Worm (Caenorhabditis elegans) whole organism, young adult: ENCODE data around the gene col-73.
A peak's percentile ranks its signal among the peaks of the same experiment; 100 is the strongest.

Experiments
- B0019.2 ChIP-seq: fragments of 200-800 bp; sonication (Bioruptor generic); conservative IDR thresholded peaks from 2 replicates; pipeline ENCODE4 v1.3.6; 2022; ENCODE audit warnings: missing genetic modification reagents, missing genetic modification characterization, missing compliant biosample characterization
- F39B2.1 ChIP-seq: fragments of 200-800 bp; sonication (Bioruptor generic); IDR thresholded peaks from 2 replicates; pipeline ENCODE4 v1.3.6; 2022; ENCODE audit warnings: missing genetic modification reagents, missing genetic modification characterization, missing compliant biosample characterization
- F55B11.4 ChIP-seq: sonication (generic microtip); optimal IDR thresholded peaks from 2 replicates; lab custom pipeline; 2016; ENCODE audit warnings: missing compliant biosample characterization, missing genetic modification characterization, borderline replicate concordance; ENCODE audit not compliant: insufficient read depth
- T07F8.4 ChIP-seq: sonication (generic microtip); optimal IDR thresholded peaks from 2 replicates; lab custom pipeline; 2016; ENCODE audit warnings: mild to moderate bottlenecking, missing genetic modification characterization, moderate library complexity, missing compliant biosample characterization
- Y53F4B.3 ChIP-seq: fragments of 200-800 bp; sonication (Bioruptor generic); IDR thresholded peaks from 2 replicates; pipeline ENCODE4 v1.3.6; 2022; ENCODE audit warnings: missing genetic modification reagents, missing genetic modification characterization, missing compliant biosample characterization
- Y53G8AR.9 ChIP-seq: fragments of 200-800 bp; sonication (Bioruptor generic); conservative IDR thresholded peaks from 2 replicates; pipeline ENCODE4 v1.3.6; 2022; ENCODE audit warnings: missing genetic modification reagents, missing genetic modification characterization, missing compliant biosample characterization
- Y56A3A.18 ChIP-seq: fragments of 200-800 bp; sonication (Bioruptor generic); IDR thresholded peaks from 2 replicates; pipeline ENCODE4 v1.3.6; 2022; ENCODE audit warnings: missing genetic modification reagents, missing genetic modification characterization, missing compliant biosample characterization
- athp-1 ChIP-seq: sonication (generic microtip); optimal IDR thresholded peaks from 2 replicates; lab custom pipeline; 2017; ENCODE audit warnings: mild to moderate bottlenecking, missing genetic modification characterization, missing compliant biosample characterization
- attf-3 ChIP-seq: fragments of 200-800 bp; sonication (Bioruptor generic); conservative IDR thresholded peaks from 2 replicates; pipeline ENCODE4 v1.3.6; 2022; ENCODE audit warnings: missing genetic modification reagents, missing genetic modification characterization, missing compliant biosample characterization
- attf-6 ChIP-seq: fragments of 200-800 bp; sonication (Bioruptor generic); IDR thresholded peaks from 2 replicates; pipeline ENCODE4 v1.3.6; 2022; ENCODE audit warnings: missing genetic modification reagents, missing genetic modification characterization, missing compliant biosample characterization
- bed-1 ChIP-seq: fragments of 200-800 bp; sonication (Bioruptor generic); IDR thresholded peaks from 2 replicates; pipeline ENCODE4 v1.3.6; 2022; ENCODE audit warnings: missing genetic modification reagents, missing genetic modification characterization, missing compliant biosample characterization
- cebp-1 ChIP-seq, 2 experiments: fragments of 200-800 bp in 1 of 2; sonication (Bioruptor generic) in 1 of 2; sonication (generic microtip) in 1 of 2; IDR thresholded peaks in 1 of 2; optimal IDR thresholded peaks in 1 of 2; 2 replicates each; pipeline versions ENCODE4 v1.3.6 to Lab custom; 2017 to 2022; ENCODE audit warnings: missing compliant biosample characterization in 2 of 2, missing genetic modification characterization in 2 of 2, mild to moderate bottlenecking in 1 of 2, missing genetic modification reagents in 1 of 2, moderate library complexity in 1 of 2
- ceh-27 ChIP-seq: fragments of 200-800 bp; sonication (Bioruptor generic); optimal IDR thresholded peaks from 2 replicates; lab custom pipeline; 2018; ENCODE audit warnings: mild to moderate bottlenecking, missing genetic modification characterization, moderate library complexity, missing compliant biosample characterization
- die-1 ChIP-seq: sonication (generic microtip); optimal IDR thresholded peaks from 2 replicates; lab custom pipeline; 2016; ENCODE audit warnings: missing genotype, mild to moderate bottlenecking, missing genetic modification characterization, missing compliant biosample characterization
- egl-44 ChIP-seq: fragments of 200-800 bp; sonication (Bioruptor generic); IDR thresholded peaks from 2 replicates; pipeline ENCODE4 v1.3.6; 2022; ENCODE audit warnings: missing genetic modification reagents, missing genetic modification characterization, missing compliant biosample characterization
- egrh-3 ChIP-seq: fragments of 200-800 bp; sonication (Bioruptor generic); IDR thresholded peaks from 2 replicates; pipeline ENCODE4 v1.3.6; 2022; ENCODE audit warnings: missing genetic modification reagents, missing genetic modification characterization, missing compliant biosample characterization
- hlh-26 ChIP-seq: fragments of 200-800 bp; sonication (Bioruptor generic); conservative IDR thresholded peaks from 2 replicates; pipeline ENCODE4 v1.3.6; 2022; ENCODE audit warnings: missing genetic modification reagents, missing genetic modification characterization, missing compliant biosample characterization
- hmg-20 ChIP-seq: fragments of 200-800 bp; sonication (Bioruptor generic); IDR thresholded peaks from 2 replicates; pipeline ENCODE4 v1.3.6; 2022; ENCODE audit warnings: missing genetic modification reagents, missing genetic modification characterization, missing compliant biosample characterization
- hrde-1 ChIP-seq: sonication (generic microtip); optimal IDR thresholded peaks from 2 replicates; lab custom pipeline; 2016; ENCODE audit warnings: missing genetic modification characterization, mild to moderate bottlenecking, missing compliant biosample characterization, moderate library complexity, missing genotype, missing genetic modification reagents, borderline replicate concordance
- let-526 ChIP-seq: fragments of 200-800 bp; sonication (Bioruptor generic); IDR thresholded peaks from 2 replicates; pipeline ENCODE4 v1.3.6; 2022; ENCODE audit warnings: missing genetic modification reagents, missing genetic modification characterization, missing compliant biosample characterization
- let-607 ChIP-seq, 2 experiments: fragments of 200-800 bp in 1 of 2; sonication (Bioruptor generic) in 1 of 2; sonication (generic microtip) in 1 of 2; optimal IDR thresholded peaks; 2 replicates each; lab custom pipeline; 2016 to 2018; ENCODE audit warnings: mild to moderate bottlenecking in 2 of 2, missing compliant biosample characterization in 2 of 2, missing genetic modification characterization in 2 of 2, moderate library complexity in 2 of 2, missing genotype in 1 of 2
- lin-35 ChIP-seq, 3 experiments: fragments of 150-350 bp in 2 of 3; sonication (generic microtip) in 1 of 3; optimal IDR thresholded peaks; 2 replicates each; lab custom pipeline; 2014 to 2018; ENCODE audit warnings: missing biosample characterization in 3 of 3, missing genetic modification characterization in 3 of 3, missing genetic modification reagents in 3 of 3
- lin-40 ChIP-seq: sonication (generic microtip); optimal IDR thresholded peaks from 2 replicates; lab custom pipeline; 2016; ENCODE audit warnings: missing genetic modification characterization, mild to moderate bottlenecking, missing compliant biosample characterization, missing genotype, missing genetic modification reagents
- lir-1 ChIP-seq: fragments of 200-800 bp; sonication (Bioruptor generic); conservative IDR thresholded peaks from 2 replicates; pipeline ENCODE4 v1.3.6; 2022; ENCODE audit warnings: missing genetic modification reagents, missing genetic modification characterization, missing compliant biosample characterization
- madf-8 ChIP-seq: fragments of 200-800 bp; sonication (Bioruptor generic); conservative IDR thresholded peaks from 2 replicates; pipeline ENCODE4 v1.3.6; 2022; ENCODE audit warnings: missing genetic modification reagents, missing genetic modification characterization, missing compliant biosample characterization
- mcd-1 ChIP-seq: fragments of 200-800 bp; sonication (Bioruptor generic); IDR thresholded peaks from 2 replicates; pipeline ENCODE4 v1.3.6; 2022; ENCODE audit warnings: missing genetic modification reagents, missing genetic modification characterization, missing compliant biosample characterization
- mxl-1 ChIP-seq: sonication (generic microtip); optimal IDR thresholded peaks from 2 replicates; lab custom pipeline; 2016; ENCODE audit warnings: missing genetic modification characterization, missing compliant biosample characterization
- nfyb-1 ChIP-seq: fragments of 200-800 bp; sonication (Bioruptor generic); IDR thresholded peaks from 2 replicates; pipeline ENCODE4 v1.3.6; 2022; ENCODE audit warnings: missing genetic modification reagents, missing genetic modification characterization, missing compliant biosample characterization
- nhr-120 ChIP-seq: fragments of 200-800 bp; sonication (Bioruptor generic); IDR thresholded peaks from 2 replicates; pipeline ENCODE4 v1.3.6; 2022; ENCODE audit warnings: missing genetic modification characterization, missing compliant biosample characterization
- nhr-179 ChIP-seq: sonication (generic microtip); optimal IDR thresholded peaks from 2 replicates; lab custom pipeline; 2016; ENCODE audit warnings: mild to moderate bottlenecking, missing genetic modification characterization, missing compliant biosample characterization
- nhr-90 ChIP-seq: sonication (generic microtip); optimal IDR thresholded peaks from 2 replicates; lab custom pipeline; 2016; ENCODE audit warnings: missing genotype, mild to moderate bottlenecking, missing genetic modification characterization, missing compliant biosample characterization
- pha-4 ChIP-seq: fragments of 150-350 bp; sonication (generic microtip); optimal IDR thresholded peaks from 2 replicates; lab custom pipeline; 2014; ENCODE audit warnings: missing biosample characterization, missing genetic modification reagents, missing genetic modification characterization
- repo-1 ChIP-seq: sonication (generic microtip); optimal IDR thresholded peaks from 2 replicates; lab custom pipeline; 2017; ENCODE audit warnings: mild to moderate bottlenecking, missing genetic modification characterization, missing compliant biosample characterization
- rpc-1 ChIP-seq, 2 experiments: fragments of 150-350 bp in 1 of 2; sonication (generic microtip) in 1 of 2; optimal IDR thresholded peaks; 2 replicates each; lab custom pipeline; 2014 to 2018; ENCODE audit warnings: missing biosample characterization in 1 of 2, missing genetic modification characterization in 1 of 2, missing genetic modification reagents in 1 of 2, missing genotype in 1 of 2
- sea-2 ChIP-seq: fragments of 200-800 bp; sonication (Bioruptor generic); IDR thresholded peaks from 2 replicates; pipeline ENCODE4 v1.3.6; 2022; ENCODE audit warnings: missing genetic modification characterization, missing compliant biosample characterization
- snpc-3.4 ChIP-seq: sonication (generic microtip); optimal IDR thresholded peaks from 2 replicates; lab custom pipeline; 2017; ENCODE audit warnings: missing genetic modification characterization, mild to moderate bottlenecking, missing compliant biosample characterization, antibody characterized with exemption, moderate library complexity, missing genotype, missing genetic modification reagents
- sptf-2 ChIP-seq: fragments of 200-800 bp; sonication (Bioruptor generic); optimal IDR thresholded peaks from 2 replicates; lab custom pipeline; 2018; ENCODE audit warnings: mild to moderate bottlenecking, missing genetic modification characterization, missing compliant biosample characterization
- tbp1 ChIP-seq: fragments of 200-800 bp; sonication (Bioruptor generic); optimal IDR thresholded peaks from 2 replicates; lab custom pipeline; 2018; ENCODE audit warnings: mild to moderate bottlenecking, missing genetic modification characterization, missing compliant biosample characterization
- unc-62 ChIP-seq: fragments of 150-350 bp; optimal IDR thresholded peaks from 2 replicates; lab custom pipeline; 2014; ENCODE audit warnings: missing biosample characterization, missing genetic modification reagents, missing genetic modification characterization
- ztf-18 ChIP-seq: sonication (generic microtip); optimal IDR thresholded peaks from 2 replicates; lab custom pipeline; 2016; ENCODE audit warnings: missing genotype, mild to moderate bottlenecking, missing genetic modification characterization, missing compliant biosample characterization
- ztf-25 ChIP-seq: fragments of 200-800 bp; sonication (Bioruptor generic); IDR thresholded peaks from 2 replicates; pipeline ENCODE4 v1.3.6; 2022; ENCODE audit warnings: missing genetic modification reagents, missing genetic modification characterization, missing compliant biosample characterization
- ztf-26 ChIP-seq: sonication (generic microtip); optimal IDR thresholded peaks from 2 replicates; lab custom pipeline; 2017; ENCODE audit warnings: missing genetic modification characterization, missing compliant biosample characterization
- ztf-3 ChIP-seq: fragments of 200-800 bp; sonication (Bioruptor generic); optimal IDR thresholded peaks from 2 replicates; lab custom pipeline; 2018; ENCODE audit warnings: mild to moderate bottlenecking, missing genetic modification characterization, missing compliant biosample characterization
- ztf-6 ChIP-seq: fragments of 200-800 bp; sonication (Bioruptor generic); IDR thresholded peaks from 2 replicates; pipeline ENCODE4 v1.3.6; 2022; ENCODE audit warnings: missing genetic modification reagents, missing genetic modification characterization, missing compliant biosample characterization

The col-73 gene

DNA sequence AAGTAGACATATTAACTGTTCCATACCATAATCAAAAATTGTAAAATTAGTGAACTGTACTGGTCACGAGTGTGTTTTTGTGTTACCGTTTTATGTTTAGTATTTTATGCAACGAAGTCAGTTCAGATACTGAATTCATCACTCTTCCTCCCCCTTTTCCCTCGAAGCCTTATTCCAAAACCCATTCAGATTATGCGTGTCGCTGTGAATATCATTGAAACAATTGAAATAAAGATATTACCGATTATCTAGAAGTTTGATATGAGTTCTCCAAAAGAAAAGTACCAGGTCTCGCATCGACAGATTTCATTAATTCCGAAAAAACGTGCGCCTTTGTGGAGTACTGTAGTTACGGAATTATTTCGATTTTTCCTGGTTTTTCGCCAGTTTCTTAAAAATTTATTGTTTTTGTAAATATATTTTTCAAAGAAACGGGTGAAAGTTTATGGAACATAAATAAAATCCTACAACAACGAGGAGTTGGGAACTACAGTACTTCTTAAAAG lies 14.0 kb downstream of the col-73 start:
- no peak for TF ChIP-seq lin-35 (GFP tag; optimal IDR thresholded peaks at IDR 0.05; lab: Kevin White, UChicago)
- TF ChIP-seq let-526 (GFP tag; lab: Robert Waterston, UW): no peak
- TF ChIP-seq cebp-1 (GFP tag; IDR thresholded peaks at IDR 0.05; lab: Robert Waterston, UW): no peak
- TF ChIP-seq cebp-1 (tag; optimal IDR thresholded peaks at IDR 0.05; lab: Kevin White, UChicago): peak; percentile 52
- peak; percentile 20 for TF ChIP-seq ztf-18 (tag; lab: Kevin White, UChicago)
- TF ChIP-seq Y53G8AR.9 (GFP tag; lab: Robert Waterston, UW): 0 out of 2 replicates have a peak, but pooled peaks have one; percentile 14
- TF ChIP-seq bed-1 (GFP tag; lab: Robert Waterston, UW): no peak
- no peak; the same call in 1 of the 2 replicates for TF ChIP-seq nfyb-1 (GFP tag; lab: Robert Waterston, UW)
- no peak for TF ChIP-seq F55B11.4 (tag; lab: Kevin White, UChicago)
- no peak for TF ChIP-seq snpc-3.4 (tag; lab: Kevin White, UChicago)

DNA sequence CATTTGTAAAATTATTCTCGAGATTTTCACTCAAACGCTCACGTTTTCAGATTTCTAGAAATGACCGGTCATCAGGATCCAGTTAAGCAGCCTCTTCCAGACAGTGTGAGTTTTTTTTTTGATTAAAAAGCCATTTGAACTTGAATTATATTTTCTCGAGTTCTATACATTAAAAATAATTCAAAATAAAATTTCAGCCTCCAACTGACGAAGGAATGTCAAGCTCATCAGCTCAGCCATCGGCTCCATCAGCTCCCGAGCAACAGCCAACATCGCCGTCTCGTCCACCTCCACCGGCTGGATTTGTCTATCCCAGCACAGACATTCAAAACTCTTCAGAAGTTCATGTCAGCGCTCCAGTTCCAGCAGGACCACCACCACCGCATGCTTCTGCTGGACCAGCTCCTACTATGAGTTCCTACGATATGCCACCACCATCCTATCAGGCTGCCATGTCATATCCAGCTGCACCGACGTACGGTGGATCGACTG lies 15.0 kb downstream of the col-73 start, which contains the start of gene F11G11.5:
Gene F11G11.5, plus strand, starts transcription at position 51 of the 492 bp plus-strand sequence.
- TF ChIP-seq B0019.2 (GFP tag; lab: Robert Waterston, UW): no peak
- TF ChIP-seq let-607 (tag; optimal IDR thresholded peaks at IDR 0.05; lab: Kevin White, UChicago): peak in 1 of 2 experiments; percentile 21
- TF ChIP-seq athp-1 (tag; lab: Kevin White, UChicago): peak; percentile 48
- TF ChIP-seq hlh-26: no peak
- TF ChIP-seq mxl-1: no peak
- peak; percentile 19 for TF ChIP-seq nhr-90 (tag; lab: Kevin White, UChicago)
- TF ChIP-seq madf-8 (GFP tag; lab: Robert Waterston, UW): no peak
- TF ChIP-seq T07F8.4 (tag; lab: Kevin White, UChicago): no peak
- no peak for TF ChIP-seq ztf-6
- no peak for TF ChIP-seq ztf-26
- TF ChIP-seq sptf-2: no peak
- no peak for TF ChIP-seq snpc-3.4 (tag; lab: Kevin White, UChicago)
- no peak for TF ChIP-seq hrde-1
- TF ChIP-seq F39B2.1: no peak
- TF ChIP-seq attf-3 (GFP tag; lab: Robert Waterston, UW): no peak
- no peak for TF ChIP-seq rpc-1 (optimal IDR thresholded peaks at IDR 0.05; lab: Kevin White, UChicago)
- TF ChIP-seq rpc-1 (tag; optimal IDR thresholded peaks at IDR 0.05; lab: Kevin White, UChicago): no peak
- no peak for TF ChIP-seq lir-1
- no peak for TF ChIP-seq Y56A3A.18 (GFP tag; lab: Robert Waterston, UW)
- no peak for TF ChIP-seq unc-62 (GFP tag; lab: Kevin White, UChicago)
- TF ChIP-seq lin-40 (tag; lab: Kevin White, UChicago): no peak
- peak; percentile 32 for TF ChIP-seq repo-1
- no peak for TF ChIP-seq ztf-25 (GFP tag; lab: Robert Waterston, UW)
- TF ChIP-seq die-1 (tag; lab: Kevin White, UChicago): no peak
- TF ChIP-seq ztf-3 (GFP tag; lab: Kevin White, UChicago): no peak
- TF ChIP-seq Y53F4B.3 (GFP tag; lab: Robert Waterston, UW): no peak
- TF ChIP-seq Y53G8AR.9 (GFP tag; lab: Robert Waterston, UW): no peak
- TF ChIP-seq ceh-27 (GFP tag; lab: Kevin White, UChicago): no peak
- TF ChIP-seq egl-44 (GFP tag; lab: Robert Waterston, UW): no peak
- no peak for TF ChIP-seq nhr-179 (tag; lab: Kevin White, UChicago)
- TF ChIP-seq nhr-120 (GFP tag; lab: Robert Waterston, UW): no peak
- TF ChIP-seq mcd-1: peak; percentile 41; the same call in 1 of the 2 replicates
- TF ChIP-seq tbp1 (GFP tag; lab: Kevin White, UChicago): no peak
- no peak for TF ChIP-seq hmg-20
- peak; percentile 26; the same call in 1 of the 2 replicates for TF ChIP-seq egrh-3 (GFP tag; lab: Robert Waterston, UW)
- TF ChIP-seq attf-6: no peak
- TF ChIP-seq cebp-1 (GFP tag; IDR thresholded peaks at IDR 0.05; lab: Robert Waterston, UW): no peak
- TF ChIP-seq cebp-1 (tag; optimal IDR thresholded peaks at IDR 0.05; lab: Kevin White, UChicago): peak; percentile 24
- TF ChIP-seq sea-2 (GFP tag; lab: Robert Waterston, UW): no peak
- no peak for TF ChIP-seq pha-4 (tag; lab: Kevin White, UChicago)
